Fruit fly (Drosophila melanogaster): ENCODE data around the gene Sfxn2.

- no peak for TF ChIP-seq psq (optimal IDR thresholded peaks at IDR 0.05)
- TF ChIP-seq pan (optimal IDR thresholded peaks at IDR 0.05), result no peak
- no peak for TF ChIP-seq usp (GFP tag; optimal IDR thresholded peaks at IDR 0.05)
- TF ChIP-seq Dll (optimal IDR thresholded peaks at IDR 0.05), result no peak
- no peak for TF ChIP-seq CG8478 (optimal IDR thresholded peaks at IDR 0.05)
- no peak for TF ChIP-seq EcR (GFP tag; optimal IDR thresholded peaks at IDR 0.05)
These were observed 20.5 kb upstream of the Sfxn2 start for dm6 chr3L:19042501-19042900.
